Fruit fly (Drosophila melanogaster) Kc167 (cell line): ENCODE data around the gene CG7789.

Source experiments
- Myc ChIP-seq: fragments of >200 bp; optimal IDR thresholded peaks from 2 replicates; lab custom pipeline; 2017; ENCODE audit warnings: missing external identifiers
- Sin3A ChIP-seq: fragments of >200 bp; optimal IDR thresholded peaks from 2 replicates; lab custom pipeline; 2018; ENCODE audit warnings: missing external identifiers
- ttk ChIP-seq: sonication (Bioruptor generic); optimal IDR thresholded peaks from 2 replicates; lab custom pipeline; 2017; ENCODE audit warnings: missing external identifiers

- TF ChIP-seq Myc (lab: Kevin White, UChicago) (no peak), ttk (lab: Kevin White, UChicago) (no peak), Sin3A (lab: Kevin White, UChicago) (no peak)
Measured at dm6 chr3R:29758129-29758733, 44.8 kb upstream of the CG7789 start.
